In genomic region chrIII:7365602-7366001, ce11 we compare ENCODE assay signal across 2 worm cellular contexts.
TF ChIP-seq lines count a peak whose summit lies in the region.

Gene F08F8.11 (plus strand): TSS chrIII:7365902.

TF ChIP-seq in whole organism, L1 larva, 84 proteins besides CTCF, POLR2A, EP300 and RAD21:
- peak; percentile 32 for TF ChIP-seq nhr-85 (tag; lab: Kevin White, UChicago)
- TF ChIP-seq efl-1 (optimal IDR thresholded peaks at IDR 0.05; lab: Kevin White, UChicago) = no peak
- TF ChIP-seq efl-1 (GFP tag; optimal IDR thresholded peaks at IDR 0.05 in 1 of 2; lab: Kevin White, UChicago) = peak in 1 of 2 experiments; percentile 10
- no peak for TF ChIP-seq C04F5.9 (tag; optimal IDR thresholded peaks at IDR 0.05; lab: Kevin White, UChicago)

TF ChIP-seq in whole organism, L4 larva, 104 proteins besides CTCF, POLR2A, EP300 and RAD21:
- TF ChIP-seq aha-1 (tag; lab: Kevin White, UChicago) (peak; percentile 84), unc-39 (tag; optimal IDR thresholded peaks at IDR 0.05; lab: Kevin White, UChicago) (no peak)

Comparison
In these comparisons a context has a peak if more than half of its experiments do, and no peak if none do; other contexts are left out.
1. Of the 29 proteins assayed by ChIP-seq in both whole organism, L4 larva and whole organism, L1 larva: peak only in whole organism, L4 larva: aha-1; only in whole organism, L1 larva: none; in both: none; in neither: 28.